Fruit fly (Drosophila melanogaster): ENCODE results near the gene SF1.

- no peak for TF ChIP-seq grn (GFP tag; optimal IDR thresholded peaks at IDR 0.05)
- no peak for TF ChIP-seq wdn (GFP tag; IDR thresholded peaks at IDR 0.05)
- no peak for TF ChIP-seq odd (GFP tag; optimal IDR thresholded peaks at IDR 0.05)
- TF ChIP-seq Dbx (GFP tag; IDR thresholded peaks at IDR 0.05): no peak
These were observed 21.0 kb downstream of the SF1 start for dm6 chr3R:17561175-17561574.
